Fruit fly (Drosophila melanogaster) whole organism, pupa: Measurements from ENCODE around the gene Vsx2.

Experiments used
- CG10348 ChIP-seq: fragments of 200-800 bp; sonication (Bioruptor generic); IDR thresholded peaks from 2 replicates; pipeline ENCODE4 v1.3.6; 2022; ENCODE audit warnings: missing biosample characterization, missing genetic modification characterization
- CG12605 ChIP-seq: fragments of 200-800 bp; sonication (Bioruptor generic); IDR thresholded peaks from 2 replicates; pipeline ENCODE4 v1.3.6; 2022; ENCODE audit warnings: missing biosample characterization, missing genetic modification characterization
- CG14655 ChIP-seq: fragments of 200-800 bp; sonication (Bioruptor generic); optimal IDR thresholded peaks from 3 replicates; lab custom pipeline; 2017; ENCODE audit warnings: mild to moderate bottlenecking, missing biosample characterization, missing genetic modification reagents, missing genetic modification characterization
- CG17806 ChIP-seq: fragments of 200-800 bp; sonication (Bioruptor generic); optimal IDR thresholded peaks from 2 replicates; lab custom pipeline; 2018; ENCODE audit warnings: missing biosample characterization, mild to moderate bottlenecking, missing genetic modification characterization, moderate library complexity
- CG4496 ChIP-seq: fragments of 200-800 bp; sonication (Bioruptor generic); IDR thresholded peaks from 3 replicates; pipeline ENCODE4 v1.3.6; 2022; ENCODE audit warnings: missing biosample characterization, missing genetic modification characterization
- CG8301 ChIP-seq: fragments of 200-800 bp; sonication (Bioruptor generic); optimal IDR thresholded peaks from 2 replicates; lab custom pipeline; 2018; ENCODE audit warnings: missing biosample characterization, mild to moderate bottlenecking, missing genetic modification characterization
- EcR ChIP-seq: fragments of 200-800 bp; sonication (Bioruptor generic); optimal IDR thresholded peaks from 3 replicates; lab custom pipeline; 2019; ENCODE audit warnings: missing biosample characterization, missing genetic modification characterization, mild to moderate bottlenecking, moderate library complexity, missing genetic modification reagents
- Snoo ChIP-seq: fragments of 200-800 bp; sonication (Bioruptor generic); optimal IDR thresholded peaks from 3 replicates; lab custom pipeline; 2017; ENCODE audit warnings: missing biosample characterization, mild to moderate bottlenecking, missing genetic modification characterization, inconsistent platforms
- fd96Ca ChIP-seq: fragments of 200-800 bp; sonication (Bioruptor generic); IDR thresholded peaks from 3 replicates; pipeline ENCODE4 v1.3.6; 2022; ENCODE audit warnings: missing biosample characterization, missing genetic modification characterization

- no peak for TF ChIP-seq CG12605 (GFP tag; lab: Robert Waterston, UW)
- no peak for TF ChIP-seq EcR (GFP tag; lab: Kevin White, UChicago)
- TF ChIP-seq CG4496 (GFP tag; lab: Robert Waterston, UW) = no peak
- TF ChIP-seq CG17806 (tag; lab: Kevin White, UChicago) = no peak
- no peak for TF ChIP-seq fd96Ca
- no peak for TF ChIP-seq Snoo (tag; lab: Kevin White, UChicago)
- TF ChIP-seq CG10348 (GFP tag; lab: Robert Waterston, UW) = no peak
- TF ChIP-seq CG8301 (tag; lab: Kevin White, UChicago) = no peak
- TF ChIP-seq CG14655 (GFP tag; lab: Kevin White, UChicago) = no peak
Measured at dm6 chrX:5560083-5560482, at the start of gene Vsx2.
